Worm (Caenorhabditis elegans): ENCODE measurements around the gene his-2.

Gene his-2

ce11 chrV:16053373-16053772 lies 11.3 kb upstream of the his-2 start, which contains the start of gene F14H3.3 (continued):
- no peak for TF ChIP-seq nhr-90 (tag; optimal IDR thresholded peaks at IDR 0.05)
- TF ChIP-seq F57A8.1 (GFP tag; optimal IDR thresholded peaks at IDR 0.05), result no peak
- TF ChIP-seq nhr-179 (tag; optimal IDR thresholded peaks at IDR 0.05), result no peak

- no peak for TF ChIP-seq rcor-1 (GFP tag; IDR thresholded peaks at IDR 0.05)
- TF ChIP-seq madf-8 (GFP tag; conservative IDR thresholded peaks at IDR 0.05), result no peak
- TF ChIP-seq F52B5.7 (tag; optimal IDR thresholded peaks at IDR 0.05), result no peak
- no peak for TF ChIP-seq pbrm-1 (GFP tag; IDR thresholded peaks at IDR 0.05)
Observed at ce11 chrV:16049177-16049576, 7.1 kb upstream of the his-2 start, which contains the start of gene best-12. best-12 (plus strand) TSS chrV:16049477.

ce11 chrV:16047508-16047907 lies 5.4 kb upstream of the his-2 start, which contains the start of gene str-198:
str-198 (plus strand) TSS chrV:16047808.
- TF ChIP-seq xnd-1 (tag; optimal IDR thresholded peaks at IDR 0.05) (no peak), Y53G8AR.9 (GFP tag; conservative IDR thresholded peaks at IDR 0.05) (no peak), F49E8.2 (tag; optimal IDR thresholded peaks at IDR 0.05; ENCODE audit: insufficient read depth) (no peak), snpc-1.1 (tag; optimal IDR thresholded peaks at IDR 0.05; ENCODE audit: insufficient read depth) (no peak), dpff-1 (tag; optimal IDR thresholded peaks at IDR 0.05) (no peak), ZK185.1 (tag; optimal IDR thresholded peaks at IDR 0.05; ENCODE audit: poor library complexity, severe bottlenecking) (no peak), C06A6.2 (GFP tag; conservative IDR thresholded peaks at IDR 0.05) (no peak), Y95B8A.8 (GFP tag; IDR thresholded peaks at IDR 0.05) (no peak), somi-1 (GFP tag; optimal IDR thresholded peaks at IDR 0.05) (no peak), let-526 (GFP tag; IDR thresholded peaks at IDR 0.05) (no peak), Y67H2A.10 (GFP tag; conservative IDR thresholded peaks at IDR 0.05) (no peak), mel-28 (tag; optimal IDR thresholded peaks at IDR 0.05; ENCODE audit: borderline replicate concordance) (no peak), madf-3 (GFP tag; IDR thresholded peaks at IDR 0.05) (no peak), ceh-27 (GFP tag; optimal IDR thresholded peaks at IDR 0.05) (no peak)

ce11 chrV:16047052-16047451 lies 5.0 kb upstream of the his-2 start:
- TF ChIP-seq egrh-3 (GFP tag; IDR thresholded peaks at IDR 0.05) (peak; percentile 77; the same call in 1 of the 2 replicates), attf-6 (GFP tag; IDR thresholded peaks at IDR 0.05) (no peak)

- TF ChIP-seq T26A5.8 (tag; optimal IDR thresholded peaks at IDR 0.05) (no peak), mcd-1 (GFP tag; IDR thresholded peaks at IDR 0.05) (no peak), B0261.1 (tag; optimal IDR thresholded peaks at IDR 0.05) (no peak), nhr-27 (tag; optimal IDR thresholded peaks at IDR 0.05) (no peak), Y53F4B.3 (GFP tag; IDR thresholded peaks at IDR 0.05) (no peak), gei-17 (GFP tag; optimal IDR thresholded peaks at IDR 0.05) (no peak), lin-40 (tag; optimal IDR thresholded peaks at IDR 0.05) (no peak), him-1 (tag; optimal IDR thresholded peaks at IDR 0.05) (no peak), pha-4 (tag; optimal IDR thresholded peaks at IDR 0.05) (no peak), efl-1 (GFP tag; optimal IDR thresholded peaks at IDR 0.05) (no peak), dpff-1 (tag; optimal IDR thresholded peaks at IDR 0.05) (no peak), let-607 (tag; optimal IDR thresholded peaks at IDR 0.05) (no peak), rec-8 (tag; optimal IDR thresholded peaks at IDR 0.05) (no peak), K12H6.12 (tag; optimal IDR thresholded peaks at IDR 0.05) (no peak), ztf-18 (tag; optimal IDR thresholded peaks at IDR 0.05) (no peak), ztf-26 (tag; optimal IDR thresholded peaks at IDR 0.05) (no peak)
Observed at ce11 chrV:16046573-16046972, 4.5 kb upstream of the his-2 start, which contains the start of gene ZK285.2. ZK285.2 (plus strand) TSS chrV:16046873.

Data from whole organism, young adult.